Worm (Caenorhabditis elegans): ENCODE data around the gene Y52E8A.6.

Y52E8A.6 gene

DNA sequence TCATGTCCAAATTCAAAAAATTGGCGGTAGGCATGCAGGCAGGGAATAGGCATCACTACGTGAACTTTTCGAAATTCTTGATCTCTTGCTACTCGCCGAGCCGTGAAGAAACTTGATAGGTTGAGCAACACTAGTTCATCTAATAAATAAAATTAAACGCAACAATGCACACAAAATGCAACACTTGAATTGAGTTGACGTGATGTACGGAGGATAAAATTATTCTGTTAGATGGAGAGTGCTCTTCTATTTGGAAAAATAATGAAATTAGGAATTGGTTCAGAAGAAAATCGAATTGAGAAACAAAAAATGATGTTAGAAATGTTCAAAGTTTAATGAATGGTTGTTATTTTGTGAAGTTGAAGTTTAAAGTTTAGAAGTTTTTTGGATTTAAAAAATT is 42.8 kb downstream of the Y52E8A.6 start:
- no peak for TF ChIP-seq gmeb-1 (tag; optimal IDR thresholded peaks at IDR 0.05)
- no peak for TF ChIP-seq R02D3.7 (tag; optimal IDR thresholded peaks at IDR 0.05)
- no peak for TF ChIP-seq zag-1 (tag; optimal IDR thresholded peaks at IDR 0.05)
- TF ChIP-seq sma-9 (GFP tag; optimal IDR thresholded peaks at IDR 0.05): no peak
- TF ChIP-seq sma-9 (tag; optimal IDR thresholded peaks at IDR 0.05): no peak
- no peak for TF ChIP-seq egl-27 (tag; optimal IDR thresholded peaks at IDR 0.05)
- TF ChIP-seq mab-5 (tag; optimal IDR thresholded peaks at IDR 0.05): no peak
- TF ChIP-seq mdl-1 (tag; optimal IDR thresholded peaks at IDR 0.05): no peak
- TF ChIP-seq snpc-4 (tag; optimal IDR thresholded peaks at IDR 0.05): no peak
- no peak for TF ChIP-seq nhr-21 (tag; optimal IDR thresholded peaks at IDR 0.05)
- no peak for TF ChIP-seq lin-13 (GFP tag; optimal IDR thresholded peaks at IDR 0.05)
- TF ChIP-seq F13H6.1 (tag; optimal IDR thresholded peaks at IDR 0.05): no peak
- TF ChIP-seq nhr-10 (tag; optimal IDR thresholded peaks at IDR 0.05): no peak
- TF ChIP-seq ZK546.5 (tag; optimal IDR thresholded peaks at IDR 0.05): no peak
- no peak for TF ChIP-seq fos-1 (tag; optimal IDR thresholded peaks at IDR 0.05)
- no peak for TF ChIP-seq nhr-11 (tag; optimal IDR thresholded peaks at IDR 0.05)
- TF ChIP-seq nhr-6 (tag; optimal IDR thresholded peaks at IDR 0.05): no peak
- no peak for TF ChIP-seq nhr-77 (tag; optimal IDR thresholded peaks at IDR 0.05)
- TF ChIP-seq aly-2 (tag; optimal IDR thresholded peaks at IDR 0.05): no peak
- no peak for TF ChIP-seq unc-62 (GFP tag; optimal IDR thresholded peaks at IDR 0.05)
- no peak for TF ChIP-seq peb-1 (tag; optimal IDR thresholded peaks at IDR 0.05)

DNA sequence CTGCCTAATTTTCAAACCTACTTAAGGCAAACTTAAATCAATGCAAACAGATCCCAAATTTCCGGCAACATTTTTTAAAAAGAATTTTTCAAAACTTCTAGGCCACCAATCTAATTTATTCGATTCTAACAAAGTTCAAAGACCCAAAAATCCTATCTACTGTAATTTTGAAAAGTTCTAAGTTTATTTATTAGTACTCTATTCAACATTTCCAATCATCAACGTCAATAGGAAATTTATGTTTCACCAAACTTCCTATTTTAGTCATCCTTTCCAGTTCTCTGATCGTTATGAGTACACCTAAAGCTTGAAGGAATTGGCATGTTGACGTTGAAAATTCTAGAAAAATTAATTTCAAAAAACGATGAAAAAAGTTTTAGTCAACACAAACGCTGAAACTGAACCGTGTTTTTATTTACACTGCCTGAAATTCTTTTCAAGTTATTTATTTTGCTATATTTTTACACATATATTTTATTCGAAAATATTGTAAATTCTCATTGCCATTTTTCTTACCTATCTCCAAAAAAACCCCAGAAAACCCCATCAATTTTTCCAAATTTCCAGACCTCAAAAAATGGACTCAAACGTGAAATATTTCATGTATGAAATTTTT is 44.0 kb downstream of the Y52E8A.6 start, which contains the start of gene npr-42:
TSS of gene npr-42 (plus strand) at position 566 of the 616 bp plus-strand sequence.
- no peak for TF ChIP-seq ceh-16 (tag; optimal IDR thresholded peaks at IDR 0.05)
- TF ChIP-seq mab-5 (tag; optimal IDR thresholded peaks at IDR 0.05): no peak
- no peak for TF ChIP-seq aly-2 (tag; optimal IDR thresholded peaks at IDR 0.05)
- TF ChIP-seq nhr-25 (tag; optimal IDR thresholded peaks at IDR 0.05): no peak
- TF ChIP-seq fos-1 (tag; optimal IDR thresholded peaks at IDR 0.05): no peak
- no peak for TF ChIP-seq unc-55 (GFP tag; optimal IDR thresholded peaks at IDR 0.05)
- TF ChIP-seq zag-1 (tag; optimal IDR thresholded peaks at IDR 0.05): no peak
- TF ChIP-seq R02D3.7 (tag; optimal IDR thresholded peaks at IDR 0.05): no peak
- TF ChIP-seq nhr-77 (tag; optimal IDR thresholded peaks at IDR 0.05): no peak
- TF ChIP-seq mbf-1 (tag; optimal IDR thresholded peaks at IDR 0.05): no peak

DNA sequence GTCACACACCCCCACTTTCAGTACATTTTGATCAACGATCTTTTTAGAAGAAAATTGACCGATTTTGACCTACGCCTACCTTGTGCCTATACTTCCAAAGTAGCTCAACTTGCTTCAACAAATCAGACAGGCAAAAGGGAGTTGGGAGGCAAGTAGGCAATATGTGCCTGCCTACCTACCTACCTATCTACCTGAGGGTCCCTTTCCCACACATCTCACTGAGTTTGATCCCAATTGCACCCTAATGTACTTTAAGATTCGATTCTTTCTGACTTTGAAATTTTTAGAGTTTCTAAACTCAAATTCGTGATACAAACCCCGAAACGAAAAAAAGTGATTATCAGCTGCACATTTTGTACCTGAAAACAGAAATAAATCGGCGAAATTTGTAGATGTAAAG is 52.1 kb downstream of the Y52E8A.6 start:
- TF ChIP-seq nhr-21 (tag; optimal IDR thresholded peaks at IDR 0.05) (no peak), elt-3 (tag; optimal IDR thresholded peaks at IDR 0.05) (no peak), nhr-77 (tag; optimal IDR thresholded peaks at IDR 0.05) (no peak)

All from whole organism, L2 larva.